Worm (Caenorhabditis elegans): ENCODE results near the gene F45H10.5.

The F45H10.5 gene

DNA sequence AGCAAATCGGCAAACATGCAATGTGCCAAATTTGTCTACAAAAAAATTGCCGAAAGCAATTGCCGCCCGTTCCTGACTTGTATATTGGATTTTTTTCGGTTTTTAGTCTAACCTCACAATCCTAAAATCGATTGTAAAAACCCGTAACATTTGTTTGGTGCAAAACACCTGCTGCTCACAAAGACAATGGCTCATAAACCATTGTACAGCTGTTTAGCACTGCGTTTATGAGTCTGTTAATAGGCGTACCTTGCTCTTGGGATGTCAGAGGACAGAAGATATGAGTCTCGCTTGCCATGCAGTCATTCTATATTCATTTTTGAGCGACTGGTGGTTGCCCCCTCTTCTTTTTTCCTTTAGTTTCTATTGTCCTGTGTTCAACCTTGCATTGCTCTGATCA is 29.6 kb upstream of the F45H10.5 start, which contains the start of gene E01G4.5:
Gene E01G4.5 (plus strand): TSS at position 301 of the 400 bp plus-strand sequence.
- TF ChIP-seq che-1 (tag; optimal IDR thresholded peaks at IDR 0.05) (no peak), ceh-22 (tag; optimal IDR thresholded peaks at IDR 0.05) (no peak), ceh-45 (GFP tag; IDR thresholded peaks at IDR 0.05) (no peak), K02D7.2 (tag; optimal IDR thresholded peaks at IDR 0.05) (no peak)

- no peak for TF ChIP-seq ttx-3 (tag; optimal IDR thresholded peaks at IDR 0.05)
- TF ChIP-seq ceh-45 (GFP tag; IDR thresholded peaks at IDR 0.05) = no peak
- peak; percentile 11 for TF ChIP-seq ceh-31 (tag; optimal IDR thresholded peaks at IDR 0.05)
- TF ChIP-seq pha-2 (tag; optimal IDR thresholded peaks at IDR 0.05) = no peak
- peak; percentile 9 for TF ChIP-seq elt-2 (tag; optimal IDR thresholded peaks at IDR 0.05)
- TF ChIP-seq ceh-24 (tag; optimal IDR thresholded peaks at IDR 0.05) = no peak
Measured at ce11 chrII:13477230-13477629, 24.4 kb upstream of the F45H10.5 start.

- TF ChIP-seq syd-9 (tag; optimal IDR thresholded peaks at IDR 0.05) = no peak
- TF ChIP-seq tbx-7 (tag; optimal IDR thresholded peaks at IDR 0.05) = no peak
- no peak for TF ChIP-seq sdc-2 (tag; optimal IDR thresholded peaks at IDR 0.05)
- no peak for TF ChIP-seq eyg-1 (tag; optimal IDR thresholded peaks at IDR 0.05)
- TF ChIP-seq pag-3 (tag; optimal IDR thresholded peaks at IDR 0.05; ENCODE audit: borderline replicate concordance) = no peak
- TF ChIP-seq pat-9 (tag; optimal IDR thresholded peaks at IDR 0.05) = no peak
- no peak for TF ChIP-seq ceh-9 (tag; optimal IDR thresholded peaks at IDR 0.05)
- TF ChIP-seq unc-42 (tag; optimal IDR thresholded peaks at IDR 0.05) = no peak
- TF ChIP-seq hlh-6 (tag; optimal IDR thresholded peaks at IDR 0.05) = no peak
- TF ChIP-seq K02D7.2 (tag; optimal IDR thresholded peaks at IDR 0.05) = no peak
- TF ChIP-seq ceh-19 (GFP tag; optimal IDR thresholded peaks at IDR 0.05) = no peak
- no peak for TF ChIP-seq ets-4 (tag; optimal IDR thresholded peaks at IDR 0.05)
- TF ChIP-seq dve-1 (tag; optimal IDR thresholded peaks at IDR 0.05) = no peak
- no peak for TF ChIP-seq pha-2 (tag; optimal IDR thresholded peaks at IDR 0.05)
- TF ChIP-seq ceh-6 (GFP tag; optimal IDR thresholded peaks at IDR 0.05) = no peak
- TF ChIP-seq ama-1 (optimal IDR thresholded peaks at IDR 0.05) = no peak
- no peak for TF ChIP-seq ceh-30 (tag; optimal IDR thresholded peaks at IDR 0.05)
- no peak for TF ChIP-seq hlh-30 (tag; optimal IDR thresholded peaks at IDR 0.05; ENCODE audit: insufficient read depth)
Measured at ce11 chrII:13479424-13479823, 22.3 kb upstream of the F45H10.5 start.

ce11 chrII:13481781-13482455 is 19.8 kb upstream of the F45H10.5 start, which contains the start of gene E01G4.6:
Gene E01G4.6 (plus strand): TSS chrII:13482405.
- TF ChIP-seq ceh-18 (tag; optimal IDR thresholded peaks at IDR 0.05) (no peak), C08G9.2 (tag; optimal IDR thresholded peaks at IDR 0.05) (no peak), zip-5 (tag; optimal IDR thresholded peaks at IDR 0.05) (no peak), rnt-1 (tag; optimal IDR thresholded peaks at IDR 0.05) (no peak), ref-2 (tag; optimal IDR thresholded peaks at IDR 0.05) (no peak), hlh-8 (tag; optimal IDR thresholded peaks at IDR 0.05) (no peak), Y22D7AL.16 (tag; optimal IDR thresholded peaks at IDR 0.05) (no peak), hlh-6 (tag; optimal IDR thresholded peaks at IDR 0.05) (no peak), eyg-1 (tag; optimal IDR thresholded peaks at IDR 0.05) (no peak), ceh-14 (tag; optimal IDR thresholded peaks at IDR 0.05) (no peak), lin-11 (tag; optimal IDR thresholded peaks at IDR 0.05) (no peak), F13H6.1 (tag; optimal IDR thresholded peaks at IDR 0.05) (no peak)

ce11 chrII:13484108-13484507 is 17.6 kb upstream of the F45H10.5 start:
- TF ChIP-seq ceh-6 (GFP tag; optimal IDR thresholded peaks at IDR 0.05) (no peak), ceh-14 (tag; optimal IDR thresholded peaks at IDR 0.05) (no peak), K02D7.2 (tag; optimal IDR thresholded peaks at IDR 0.05) (no peak), Y22D7AL.16 (tag; optimal IDR thresholded peaks at IDR 0.05) (no peak), tbx-2 (tag; optimal IDR thresholded peaks at IDR 0.05) (no peak)
